Worm (Caenorhabditis elegans) whole organism, L2 larva: ENCODE results near the gene cyp-35A3.
A peak's percentile ranks its signal among the peaks of the same experiment; 100 is the strongest.

ENCODE experiments used
- C34F6.9 ChIP-seq: fragments of 150-350 bp; optimal IDR thresholded peaks from 2 replicates; lab custom pipeline; 2014; ENCODE audit warnings: missing biosample characterization, missing genetic modification characterization
- F13H6.1 ChIP-seq: sonication (generic microtip); optimal IDR thresholded peaks from 2 replicates; lab custom pipeline; 2016; ENCODE audit warnings: missing genetic modification characterization, missing compliant biosample characterization
- R02D3.7 ChIP-seq: fragments of 150-350 bp; optimal IDR thresholded peaks from 2 replicates; lab custom pipeline; 2014; ENCODE audit warnings: missing biosample characterization, missing genetic modification characterization
- Y55F3AM.14 ChIP-seq: fragments of 200-800 bp; sonication (Bioruptor generic); optimal IDR thresholded peaks from 2 replicates; lab custom pipeline; 2018; ENCODE audit warnings: mild to moderate bottlenecking, missing genetic modification characterization, missing compliant biosample characterization
- ZK546.5 ChIP-seq: sonication (generic microtip); optimal IDR thresholded peaks from 2 replicates; lab custom pipeline; 2017; ENCODE audit warnings: missing biosample characterization, missing genetic modification characterization
- aly-2 ChIP-seq: fragments of 150-350 bp; optimal IDR thresholded peaks from 2 replicates; lab custom pipeline; 2014; ENCODE audit warnings: missing biosample characterization, missing genetic modification characterization
- ama-1 ChIP-seq: fragments of 150-350 bp; optimal IDR thresholded peaks from 2 replicates; lab custom pipeline; 2018; ENCODE audit warnings: inconsistent platforms
- ceh-16 ChIP-seq: fragments of 150-350 bp; optimal IDR thresholded peaks from 2 replicates; lab custom pipeline; 2014; ENCODE audit warnings: missing biosample characterization, missing genetic modification characterization
- ceh-82 ChIP-seq: fragments of 150-350 bp; optimal IDR thresholded peaks from 2 replicates; lab custom pipeline; 2014; ENCODE audit warnings: missing biosample characterization, missing genetic modification characterization
- crh-2 ChIP-seq: sonication (generic microtip); optimal IDR thresholded peaks from 2 replicates; lab custom pipeline; 2017; ENCODE audit warnings: missing biosample characterization, missing genetic modification characterization
- dmd-4 ChIP-seq: sonication (generic microtip); optimal IDR thresholded peaks from 2 replicates; lab custom pipeline; 2017; ENCODE audit warnings: missing biosample characterization, missing genetic modification characterization
- egl-27 ChIP-seq: sonication (generic microtip); optimal IDR thresholded peaks from 3 replicates; lab custom pipeline; 2017; ENCODE audit warnings: missing biosample characterization, missing genetic modification reagents, missing genetic modification characterization
- elt-1 ChIP-seq: fragments of 150-350 bp; optimal IDR thresholded peaks from 2 replicates; lab custom pipeline; 2014; ENCODE audit warnings: missing biosample characterization, missing genetic modification characterization
- elt-3 ChIP-seq: sonication (generic microtip); optimal IDR thresholded peaks from 2 replicates; lab custom pipeline; 2017; ENCODE audit warnings: missing biosample characterization, missing genetic modification characterization
- fos-1 ChIP-seq: fragments of 150-350 bp; optimal IDR thresholded peaks from 2 replicates; lab custom pipeline; 2014; ENCODE audit warnings: missing biosample characterization, missing genetic modification characterization
- gmeb-1 ChIP-seq: fragments of 150-350 bp; optimal IDR thresholded peaks from 2 replicates; lab custom pipeline; 2014; ENCODE audit warnings: missing biosample characterization, missing genetic modification characterization
- lin-11 ChIP-seq: fragments of 150-350 bp; sonication (generic microtip); optimal IDR thresholded peaks from 2 replicates; lab custom pipeline; 2014; ENCODE audit warnings: missing biosample characterization, missing genetic modification characterization, inconsistent platforms, mixed read lengths
- lin-13 ChIP-seq: fragments of 150-350 bp; optimal IDR thresholded peaks from 2 replicates; lab custom pipeline; 2014; ENCODE audit warnings: missing biosample characterization, missing genetic modification reagents, missing genetic modification characterization
- mab-5 ChIP-seq: fragments of 150-350 bp; optimal IDR thresholded peaks from 2 replicates; lab custom pipeline; 2014; ENCODE audit warnings: missing biosample characterization, missing genetic modification characterization
- nhr-10 ChIP-seq: sonication (generic microtip); optimal IDR thresholded peaks from 2 replicates; lab custom pipeline; 2017; ENCODE audit warnings: missing biosample characterization, missing genetic modification characterization
- nhr-11 ChIP-seq: fragments of 150-350 bp; optimal IDR thresholded peaks from 2 replicates; lab custom pipeline; 2014; ENCODE audit warnings: missing biosample characterization, missing genetic modification characterization
- nhr-12 ChIP-seq: fragments of 150-350 bp; optimal IDR thresholded peaks from 2 replicates; lab custom pipeline; 2014; ENCODE audit warnings: missing biosample characterization, missing genetic modification characterization
- nhr-129 ChIP-seq: fragments of 150-350 bp; optimal IDR thresholded peaks from 2 replicates; lab custom pipeline; 2014; ENCODE audit warnings: missing biosample characterization, missing genetic modification characterization
- nhr-237 ChIP-seq: fragments of 150-350 bp; optimal IDR thresholded peaks from 2 replicates; lab custom pipeline; 2014; ENCODE audit warnings: missing biosample characterization, missing genetic modification characterization
- nhr-25 ChIP-seq: fragments of 150-350 bp; sonication (generic microtip); optimal IDR thresholded peaks from 3 replicates; lab custom pipeline; 2014; ENCODE audit warnings: missing biosample characterization, missing genetic modification characterization
- nhr-6 ChIP-seq: fragments of 150-350 bp; optimal IDR thresholded peaks from 2 replicates; lab custom pipeline; 2014; ENCODE audit warnings: missing biosample characterization, missing genetic modification characterization
- peb-1 ChIP-seq: fragments of 150-350 bp; optimal IDR thresholded peaks from 2 replicates; lab custom pipeline; 2014; ENCODE audit warnings: missing biosample characterization, missing genetic modification characterization
- sem-4 ChIP-seq: fragments of 150-350 bp; optimal IDR thresholded peaks from 2 replicates; lab custom pipeline; 2014; ENCODE audit warnings: missing biosample characterization, missing genetic modification reagents, missing genetic modification characterization
- sma-9 ChIP-seq, 2 experiments: fragments of 150-350 bp in 1 of 2; sonication (generic microtip) in 1 of 2; optimal IDR thresholded peaks; 2 replicates each; lab custom pipeline; 2014 to 2016; ENCODE audit warnings: missing genetic modification characterization in 2 of 2, mild to moderate bottlenecking in 1 of 2, missing biosample characterization in 1 of 2, missing compliant biosample characterization in 1 of 2, missing genetic modification reagents in 1 of 2, moderate library complexity in 1 of 2
- unc-55 ChIP-seq: fragments of 150-350 bp; sonication (generic microtip); optimal IDR thresholded peaks from 3 replicates; lab custom pipeline; 2014; ENCODE audit warnings: missing biosample characterization, missing genetic modification reagents, missing genetic modification characterization
- unc-62 ChIP-seq: fragments of 150-350 bp; optimal IDR thresholded peaks from 2 replicates; lab custom pipeline; 2014; ENCODE audit warnings: missing biosample characterization, missing genetic modification reagents, missing genetic modification characterization
- ztf-1 ChIP-seq: fragments of 200-800 bp; sonication (Bioruptor generic); conservative IDR thresholded peaks from 2 replicates; pipeline ENCODE4 v1.3.6; 2022; ENCODE audit warnings: missing genetic modification characterization, missing compliant biosample characterization
- ztf-11 ChIP-seq: sonication (generic microtip); optimal IDR thresholded peaks from 2 replicates; lab custom pipeline; 2017; ENCODE audit warnings: missing biosample characterization, missing genetic modification characterization

The cyp-35A3 gene

DNA sequence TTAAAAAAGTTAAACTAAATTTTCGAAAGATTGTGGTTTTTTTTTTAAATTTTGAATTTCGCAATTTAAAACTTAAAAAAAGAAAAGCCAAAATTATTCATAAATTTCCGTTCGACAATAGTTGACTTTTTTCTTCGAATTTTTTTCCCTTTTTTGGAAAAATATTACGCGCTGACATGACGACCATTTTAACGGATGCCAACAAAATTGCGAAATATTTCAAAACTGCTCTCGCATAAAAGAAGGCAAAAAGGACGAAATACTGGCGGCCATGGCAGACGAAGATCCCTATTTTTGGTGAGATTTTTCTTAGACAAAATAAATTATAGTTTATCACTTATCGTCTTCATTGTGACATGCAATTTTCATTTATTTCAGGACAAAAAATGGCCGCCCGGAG is 16.1 kb downstream of the cyp-35A3 start:
- TF ChIP-seq nhr-129 (tag; lab: Kevin White, UChicago) (peak; percentile 69), lin-11 (tag; lab: Kevin White, UChicago) (no peak)
- TF ChIP-seq, all 48 proteins: peak for 1

DNA sequence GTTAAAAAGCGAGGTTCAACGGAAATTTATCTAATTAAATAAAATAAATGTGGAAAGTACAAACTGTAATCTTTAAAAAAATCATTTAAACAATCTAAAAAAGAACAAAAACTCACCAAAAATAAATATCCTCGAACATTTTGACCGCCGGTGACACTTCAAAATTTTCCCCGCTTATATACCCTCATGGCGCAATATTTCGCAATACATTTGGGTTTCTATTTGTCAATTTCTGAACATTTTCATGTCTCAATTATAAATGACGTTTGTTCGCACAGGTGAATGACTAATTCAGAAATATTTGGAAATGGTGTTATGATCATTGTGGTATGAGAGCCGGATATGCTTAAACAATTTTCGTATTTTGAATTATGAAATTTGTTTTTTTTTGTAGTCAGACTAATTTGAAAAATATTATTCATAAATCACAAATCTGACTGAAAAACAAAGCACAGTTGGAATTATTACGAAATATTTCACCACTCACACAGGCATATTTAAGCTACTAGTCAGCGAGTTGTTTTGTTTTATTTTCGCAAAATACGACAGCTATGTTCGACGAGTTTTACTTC is 19.5 kb downstream of the cyp-35A3 start, which contains the start of the genes C49G7.10 and irg-2:
Gene C49G7.10, minus strand, starts transcription at position 169 of the 572 bp plus-strand sequence.
Gene irg-2, plus strand, starts transcription at position 329 of the 572 bp plus-strand sequence.
- no peak for TF ChIP-seq ceh-16 (tag; lab: Kevin White, UChicago)
- no peak for TF ChIP-seq peb-1 (tag; lab: Kevin White, UChicago)
- TF ChIP-seq fos-1 (tag; lab: Kevin White, UChicago), result peak; percentile 2
- peak; percentile 24 for TF ChIP-seq C34F6.9
- TF ChIP-seq nhr-129 (tag; lab: Kevin White, UChicago), result peak; percentile 100
- TF ChIP-seq unc-55 (GFP tag; lab: Kevin White, UChicago), result peak; percentile 35
- no peak for TF ChIP-seq nhr-12 (tag; lab: Kevin White, UChicago)
- TF ChIP-seq crh-2 (tag; lab: Kevin White, UChicago), result no peak

ce11 chrV:4043632-4044031 is 21.2 kb downstream of the cyp-35A3 start, which contains the start of gene phat-3:
Gene phat-3, plus strand, starts transcription at chrV:4043932.
- TF ChIP-seq C34F6.9 (no peak), R02D3.7 (tag; lab: Kevin White, UChicago) (no peak), peb-1 (tag; lab: Kevin White, UChicago) (no peak), nhr-11 (tag; lab: Kevin White, UChicago) (no peak), ceh-82 (tag; lab: Kevin White, UChicago) (no peak), ceh-16 (tag; lab: Kevin White, UChicago) (no peak), unc-62 (GFP tag; lab: Kevin White, UChicago) (no peak), lin-13 (no peak), nhr-25 (no peak), Y55F3AM.14 (GFP tag; lab: Kevin White, UChicago) (no peak), gmeb-1 (no peak), lin-11 (tag; lab: Kevin White, UChicago) (no peak), nhr-10 (tag; lab: Kevin White, UChicago) (no peak), elt-1 (tag; lab: Kevin White, UChicago) (no peak), ama-1 (lab: Kevin White, UChicago) (no peak), F13H6.1 (tag; lab: Kevin White, UChicago) (no peak), ztf-1 (no peak), dmd-4 (tag; lab: Kevin White, UChicago) (no peak)
- TF ChIP-seq, all 48 proteins: peak for 0

- TF ChIP-seq gmeb-1 (no peak), mab-5 (tag; lab: Kevin White, UChicago) (no peak), ztf-11 (tag; lab: Kevin White, UChicago) (no peak), nhr-6 (no peak), sem-4 (no peak), C34F6.9 (no peak), lin-11 (tag; lab: Kevin White, UChicago) (no peak), elt-3 (tag; lab: Kevin White, UChicago) (no peak), nhr-237 (tag; lab: Kevin White, UChicago) (no peak), unc-62 (GFP tag; lab: Kevin White, UChicago) (no peak), aly-2 (tag; lab: Kevin White, UChicago) (no peak), nhr-129 (tag; lab: Kevin White, UChicago) (no peak), sma-9 (GFP tag; optimal IDR thresholded peaks at IDR 0.05; lab: Kevin White, UChicago) (no peak), sma-9 (tag; optimal IDR thresholded peaks at IDR 0.05; lab: Kevin White, UChicago) (no peak), nhr-11 (tag; lab: Kevin White, UChicago) (no peak), egl-27 (tag; lab: Kevin White, UChicago) (no peak), dmd-4 (tag; lab: Kevin White, UChicago) (no peak), ZK546.5 (tag; lab: Kevin White, UChicago) (no peak)
Measured at ce11 chrV:4046122-4046521, 23.7 kb downstream of the cyp-35A3 start, which contains the start of gene phat-7. Gene phat-7, plus strand, starts transcription at chrV:4046422.

ce11 chrV:4047541-4047940 is 25.1 kb downstream of the cyp-35A3 start, which contains the start of gene srh-169:
Gene srh-169, plus strand, starts transcription at chrV:4047841.
- TF ChIP-seq ztf-1, result no peak
- TF ChIP-seq unc-62 (GFP tag; lab: Kevin White, UChicago), result no peak
